Worm (Caenorhabditis elegans): ENCODE measurements around the gene ceh-53.

- TF ChIP-seq ama-1 (optimal IDR thresholded peaks at IDR 0.05) (no peak), alr-1 (tag; optimal IDR thresholded peaks at IDR 0.05) (no peak)
Observed at ce11 chrIV:3532167-3532566, 34.2 kb downstream of the ceh-53 start, which contains the start of gene M57.1.

All from whole organism, L2 larva.